Worm (Caenorhabditis elegans) whole organism, midembryonic: ENCODE measurements around the gene F56H9.2.

Source experiments
- flt-1 ChIP-seq: fragments of 200-800 bp; sonication (Bioruptor generic); IDR thresholded peaks from 2 replicates; pipeline ENCODE4 v1.3.6; 2022; ENCODE audit warnings: missing genetic modification characterization, missing compliant biosample characterization
- med-1 ChIP-seq: sonication (generic microtip); optimal IDR thresholded peaks from 2 replicates; lab custom pipeline; 2017; ENCODE audit warnings: missing genetic modification characterization, mild to moderate bottlenecking, missing compliant biosample characterization, antibody characterized with exemption, missing genetic modification reagents; ENCODE audit not compliant: insufficient read depth
- ref-1 ChIP-seq: fragments of 200-800 bp; sonication (Bioruptor generic); conservative IDR thresholded peaks from 2 replicates; pipeline ENCODE4 v1.3.6; 2022; ENCODE audit warnings: missing genetic modification reagents, missing genetic modification characterization, missing compliant biosample characterization
- tab-1 ChIP-seq: fragments of 200-800 bp; sonication (Bioruptor generic); IDR thresholded peaks from 2 replicates; pipeline ENCODE4 v1.3.6; 2022; ENCODE audit warnings: missing genetic modification characterization, missing compliant biosample characterization
- ztf-29 ChIP-seq: fragments of 200-800 bp; sonication (Bioruptor generic); IDR thresholded peaks from 2 replicates; pipeline ENCODE4 v1.3.6; 2022; ENCODE audit warnings: missing genetic modification reagents, missing genetic modification characterization, missing compliant biosample characterization

DNA sequence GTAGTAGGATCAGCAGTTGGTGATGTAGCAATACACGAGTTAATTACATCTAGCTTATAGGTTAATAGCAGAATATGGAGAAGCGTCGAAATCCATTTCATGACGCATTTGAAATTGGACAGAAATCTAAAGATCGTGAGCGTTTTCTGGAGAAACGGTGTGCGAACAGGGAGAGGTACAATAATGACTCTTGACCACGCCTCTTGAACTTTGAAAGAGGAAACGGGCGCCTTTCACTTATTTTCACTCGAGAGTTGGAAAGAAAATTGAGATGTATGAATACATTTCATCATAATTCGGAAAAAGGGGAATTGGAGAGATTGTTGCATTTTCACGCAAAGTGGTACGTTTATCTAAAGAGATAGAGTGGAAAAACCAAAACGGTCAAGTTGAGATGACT is 7.7 kb upstream of the F56H9.2 start, which contains the start of gene F56H9.6:
- TF ChIP-seq flt-1 (GFP tag; lab: Robert Waterston, UW), result no peak
- TF ChIP-seq ref-1, result no peak
- no peak for TF ChIP-seq med-1 (GFP tag; lab: Kevin White, UChicago)
- TF ChIP-seq ztf-29, result no peak
- no peak for TF ChIP-seq tab-1 (GFP tag; lab: Robert Waterston, UW)
